Worm (Caenorhabditis elegans) whole organism, L4/young adult: ENCODE results near the gene C25E10.17.

Source experiments
- W03F9.2 ChIP-seq: fragments of 150-350 bp; optimal IDR thresholded peaks from 2 replicates; lab custom pipeline; 2014; ENCODE audit warnings: missing biosample characterization, missing genetic modification characterization
- him-1 ChIP-seq: sonication (generic microtip); optimal IDR thresholded peaks from 2 replicates; lab custom pipeline; 2016; ENCODE audit warnings: missing genotype, missing genetic modification reagents, missing genetic modification characterization, missing compliant biosample characterization

- no peak for TF ChIP-seq him-1 (tag; lab: Kevin White, UChicago)
- TF ChIP-seq W03F9.2 (tag; lab: Kevin White, UChicago) = no peak
These were observed 33.6 kb downstream of the C25E10.17 start, which contains the start of gene srh-201 for ce11 chrV:9013765-9014164.
